Worm (Caenorhabditis elegans): ENCODE measurements around the gene T11F9.21.

The T11F9.21 gene

ce11 chrV:11531100-11531499 is 38.5 kb downstream of the T11F9.21 start (continued):
- TF ChIP-seq hsf-1 (GFP tag; IDR thresholded peaks at IDR 0.05): no peak
- TF ChIP-seq K11D2.4 (GFP tag; IDR thresholded peaks at IDR 0.05): no peak
- TF ChIP-seq ztf-26 (tag; optimal IDR thresholded peaks at IDR 0.05): peak; percentile 17

ce11 chrV:11531831-11532534 is 39.4 kb downstream of the T11F9.21 start:
- TF ChIP-seq ztf-22 (GFP tag; optimal IDR thresholded peaks at IDR 0.05): no peak
- TF ChIP-seq F23B12.7 (tag; optimal IDR thresholded peaks at IDR 0.05; ENCODE audit: insufficient read depth): peak; percentile 7
- peak; percentile 28 for TF ChIP-seq ets-4 (GFP tag; optimal IDR thresholded peaks at IDR 0.05)
- no peak for TF ChIP-seq akir-1 (GFP tag; optimal IDR thresholded peaks at IDR 0.05)
- no peak for TF ChIP-seq nhr-179 (tag; optimal IDR thresholded peaks at IDR 0.05)
- no peak for TF ChIP-seq cebp-2 (GFP tag; IDR thresholded peaks at IDR 0.05)
- peak; percentile 81 for TF ChIP-seq atf-7 (tag; optimal IDR thresholded peaks at IDR 0.05)
- 0 out of 2 replicates have a peak, but pooled peaks have one; percentile 57 for TF ChIP-seq egl-44 (GFP tag; IDR thresholded peaks at IDR 0.05)
- TF ChIP-seq hmg-20 (GFP tag; IDR thresholded peaks at IDR 0.05): no peak
- peak; percentile 22 for TF ChIP-seq tbp1 (GFP tag; optimal IDR thresholded peaks at IDR 0.05)
- peak in 1 of 3 experiments; percentile 1 for TF ChIP-seq lin-35 (GFP tag; optimal IDR thresholded peaks at IDR 0.05)
- TF ChIP-seq F55B11.4 (tag; optimal IDR thresholded peaks at IDR 0.05; ENCODE audit: borderline replicate concordance, insufficient read depth): no peak
- TF ChIP-seq ccch-3 (GFP tag; optimal IDR thresholded peaks at IDR 0.05): no peak
- no peak for TF ChIP-seq snpc-1.3 (tag; optimal IDR thresholded peaks at IDR 0.05; ENCODE audit: insufficient read depth)
- TF ChIP-seq mel-28 (tag; optimal IDR thresholded peaks at IDR 0.05; ENCODE audit: borderline replicate concordance): no peak
- TF ChIP-seq let-526 (GFP tag; IDR thresholded peaks at IDR 0.05): peak; percentile 26; the same call in 1 of the 2 replicates
- TF ChIP-seq snpc-4 (GFP tag; optimal IDR thresholded peaks at IDR 0.05): no peak
- TF ChIP-seq snpc-4 (tag; optimal IDR thresholded peaks at IDR 0.05): peak in 3 of 4 experiments; percentile 10 to 58 (median 54)
- TF ChIP-seq B0035.1 (tag; optimal IDR thresholded peaks at IDR 0.05): no peak
- peak; percentile 88 for TF ChIP-seq somi-1 (GFP tag; optimal IDR thresholded peaks at IDR 0.05)
- TF ChIP-seq pbrm-1 (GFP tag; IDR thresholded peaks at IDR 0.05): 0 out of 2 replicates have a peak, but pooled peaks have one; percentile 50
- TF ChIP-seq mxl-1 (tag; optimal IDR thresholded peaks at IDR 0.05): no peak
- no peak for TF ChIP-seq nhr-120 (GFP tag; IDR thresholded peaks at IDR 0.05)
- no peak for TF ChIP-seq F52B5.7 (tag; optimal IDR thresholded peaks at IDR 0.05)
- TF ChIP-seq Y53G8AR.9 (GFP tag; conservative IDR thresholded peaks at IDR 0.05): 0 out of 2 replicates have a peak, but pooled peaks have one; percentile 10
- TF ChIP-seq lag-1 (GFP tag; IDR thresholded peaks at IDR 0.05): no peak
- peak; percentile 16 for TF ChIP-seq zim-3 (tag; optimal IDR thresholded peaks at IDR 0.05)
- no peak for TF ChIP-seq Y53F4B.3 (GFP tag; IDR thresholded peaks at IDR 0.05)
- TF ChIP-seq ztf-18 (tag; optimal IDR thresholded peaks at IDR 0.05): peak; percentile 37
- TF ChIP-seq F57C9.4 (tag; optimal IDR thresholded peaks at IDR 0.05): no peak
- TF ChIP-seq K12H6.12 (tag; optimal IDR thresholded peaks at IDR 0.05): peak; percentile 76
- TF ChIP-seq lin-40 (tag; optimal IDR thresholded peaks at IDR 0.05): peak; percentile 78
- TF ChIP-seq hsf-1 (GFP tag; IDR thresholded peaks at IDR 0.05): no peak
- TF ChIP-seq lsl-1 (GFP tag; optimal IDR thresholded peaks at IDR 0.05): no peak
- peak; percentile 20 for TF ChIP-seq gei-17 (GFP tag; optimal IDR thresholded peaks at IDR 0.05)
- TF ChIP-seq dox-1 (GFP tag; IDR thresholded peaks at IDR 0.05): peak; percentile 52; the same call in 1 of the 2 replicates
- TF ChIP-seq B0019.2 (GFP tag; conservative IDR thresholded peaks at IDR 0.05): no peak
- peak; percentile 98 for TF ChIP-seq nhr-80 (tag; optimal IDR thresholded peaks at IDR 0.05)
- TF ChIP-seq hlh-26 (GFP tag; conservative IDR thresholded peaks at IDR 0.05): no peak
- TF ChIP-seq K11D2.4 (GFP tag; IDR thresholded peaks at IDR 0.05): 0 out of 2 replicates have a peak, but pooled peaks have one; percentile 8
- TF ChIP-seq nhr-90 (tag; optimal IDR thresholded peaks at IDR 0.05): peak; percentile 84
- no peak for TF ChIP-seq hrde-1 (tag; optimal IDR thresholded peaks at IDR 0.05; ENCODE audit: borderline replicate concordance)
- TF ChIP-seq madf-3 (GFP tag; IDR thresholded peaks at IDR 0.05): 0 out of 2 replicates have a peak, but pooled peaks have one; percentile 23
